Fruit fly (Drosophila melanogaster) whole organism, wandering third instar larva: ENCODE results near the gene CG14275.

ENCODE experiments used
- Abd-B ChIP-seq: fragments of >200 bp; optimal IDR thresholded peaks from 2 replicates; lab custom pipeline; 2017; ENCODE audit warnings: missing biosample characterization, missing genetic modification characterization
- CG32264 ChIP-seq: fragments of 200-800 bp; sonication (Bioruptor generic); optimal IDR thresholded peaks from 2 replicates; lab custom pipeline; 2016; ENCODE audit warnings: missing biosample characterization, missing genetic modification characterization
- CG9705 ChIP-seq: fragments of 200-800 bp; sonication (Bioruptor generic); optimal IDR thresholded peaks from 2 replicates; lab custom pipeline; 2018; ENCODE audit warnings: missing biosample characterization, mild to moderate bottlenecking, missing genetic modification characterization
- CrebA ChIP-seq: fragments of 200-800 bp; sonication (Bioruptor generic); optimal IDR thresholded peaks from 2 replicates; lab custom pipeline; 2016; ENCODE audit warnings: missing biosample characterization, mild to moderate bottlenecking, missing genetic modification characterization, borderline replicate concordance
- Dfd ChIP-seq: fragments of >200 bp; optimal IDR thresholded peaks from 2 replicates; lab custom pipeline; 2017; ENCODE audit warnings: missing biosample characterization, missing genetic modification characterization
- Dif ChIP-seq: fragments of 200-275, 200-300 bp; sonication (Bioruptor generic); optimal IDR thresholded peaks from 2 replicates; lab custom pipeline; 2018; ENCODE audit warnings: missing biosample characterization, missing genetic modification characterization; ENCODE audit not compliant: partially characterized antibody
- GATAd ChIP-seq: sonication (Bioruptor generic); optimal IDR thresholded peaks from 2 replicates; lab custom pipeline; 2016; ENCODE audit warnings: missing biosample characterization, missing genetic modification characterization
- HLH106 ChIP-seq: fragments of 200-800 bp; optimal IDR thresholded peaks from 3 replicates; lab custom pipeline; 2019; ENCODE audit warnings: missing biosample characterization, mild to moderate bottlenecking, missing genetic modification characterization, moderate library complexity
- Hnf4 ChIP-seq: fragments of 200-800 bp; sonication (Bioruptor generic); optimal IDR thresholded peaks from 2 replicates; lab custom pipeline; 2016; ENCODE audit warnings: missing biosample characterization, mild to moderate bottlenecking, missing genetic modification characterization
- Hr78 ChIP-seq: fragments of >200 bp; optimal IDR thresholded peaks from 2 replicates; lab custom pipeline; 2017; ENCODE audit warnings: missing biosample characterization, missing genetic modification characterization
- Hr83 ChIP-seq: fragments of 200-300 bp; sonication (Bioruptor generic); optimal IDR thresholded peaks from 2 replicates; lab custom pipeline; 2016; ENCODE audit warnings: missing biosample characterization, mild to moderate bottlenecking, missing genetic modification characterization, moderate library complexity; ENCODE audit not compliant: poor library complexity, severe bottlenecking
- Jra ChIP-seq: sonication (Bioruptor generic); optimal IDR thresholded peaks from 2 replicates; lab custom pipeline; 2016; ENCODE audit warnings: missing biosample characterization, missing genetic modification characterization
- Mio ChIP-seq: sonication (Bioruptor generic); optimal IDR thresholded peaks from 2 replicates; lab custom pipeline; 2016; ENCODE audit warnings: missing biosample characterization, missing genetic modification characterization
- Myc ChIP-seq: fragments of >200 bp; optimal IDR thresholded peaks from 2 replicates; lab custom pipeline; 2017
- N ChIP-seq: fragments of >200 bp; optimal IDR thresholded peaks from 2 replicates; lab custom pipeline; 2018; ENCODE audit warnings: missing biosample characterization, missing external identifiers, missing genetic modification characterization
- OdsH ChIP-seq: fragments of 200-800 bp; sonication (Bioruptor generic); optimal IDR thresholded peaks from 2 replicates; lab custom pipeline; 2016; ENCODE audit warnings: missing biosample characterization, mild to moderate bottlenecking, missing genetic modification characterization
- Rel ChIP-seq, 2 experiments: fragments of 200-800 bp; sonication (Bioruptor generic) in 1 of 2; optimal IDR thresholded peaks; 2 replicates in 1 of 2; 3 replicates in 1 of 2; lab custom pipeline; 2016 to 2019; ENCODE audit warnings: mild to moderate bottlenecking in 2 of 2, missing biosample characterization in 2 of 2, missing genetic modification characterization in 2 of 2, moderate library complexity in 1 of 2
- Sp1 ChIP-seq: fragments of 200-800 bp; sonication (Bioruptor generic); optimal IDR thresholded peaks from 3 replicates; lab custom pipeline; 2019; ENCODE audit warnings: missing biosample characterization, mild to moderate bottlenecking, missing genetic modification characterization, moderate library complexity
- Vsx2 ChIP-seq: fragments of 200-300, 225-300 bp; sonication (Bioruptor generic); optimal IDR thresholded peaks from 2 replicates; lab custom pipeline; 2018; ENCODE audit warnings: missing biosample characterization, missing genetic modification characterization; ENCODE audit not compliant: partially characterized antibody
- br ChIP-seq: fragments of 200-800 bp; sonication (Bioruptor generic); optimal IDR thresholded peaks from 2 replicates; lab custom pipeline; 2016; ENCODE audit warnings: missing biosample characterization, missing genetic modification characterization
- brk ChIP-seq: fragments of 200-800 bp; sonication (Bioruptor generic); optimal IDR thresholded peaks from 2 replicates; lab custom pipeline; 2016; ENCODE audit warnings: missing biosample characterization, mild to moderate bottlenecking, missing genetic modification characterization
- dl ChIP-seq, 2 experiments: fragments of 175-275, 200-275 bp in 1 of 2; fragments of 200-275 bp in 1 of 2; sonication (Bioruptor generic); optimal IDR thresholded peaks; lab custom pipeline; 2018; ENCODE audit warnings: mild to moderate bottlenecking in 2 of 2, missing biosample characterization in 2 of 2, missing genetic modification characterization in 2 of 2, moderate library complexity in 2 of 2; ENCODE audit not compliant: partially characterized antibody in 2 of 2, insufficient read depth in 1 of 2
- dmrt93B ChIP-seq: fragments of 200-800 bp; sonication (Bioruptor generic); optimal IDR thresholded peaks from 2 replicates; lab custom pipeline; 2018; ENCODE audit warnings: missing biosample characterization, mild to moderate bottlenecking, missing genetic modification characterization
- dsf ChIP-seq: sonication (Bioruptor generic); optimal IDR thresholded peaks from 2 replicates; lab custom pipeline; 2016; ENCODE audit warnings: missing biosample characterization, missing genetic modification characterization, borderline replicate concordance
- ey ChIP-seq: fragments of 200-800 bp; sonication (Bioruptor generic); optimal IDR thresholded peaks from 2 replicates; lab custom pipeline; 2016; ENCODE audit warnings: missing biosample characterization, missing genetic modification characterization
- foxo ChIP-seq, 2 experiments: fragments of 200-800 bp; sonication (Bioruptor generic); optimal IDR thresholded peaks; 2 replicates in 1 of 2; 3 replicates in 1 of 2; lab custom pipeline; 2016 to 2017; ENCODE audit warnings: missing biosample characterization in 2 of 2, missing genetic modification characterization in 2 of 2
- fru ChIP-seq: fragments of 200-800 bp; sonication (Bioruptor generic); optimal IDR thresholded peaks from 3 replicates; lab custom pipeline; 2016; ENCODE audit warnings: missing biosample characterization, mild to moderate bottlenecking, missing genetic modification characterization
- h ChIP-seq: fragments of 200-800 bp; sonication (Bioruptor generic); optimal IDR thresholded peaks from 3 replicates; lab custom pipeline; 2016; ENCODE audit warnings: missing biosample characterization, mild to moderate bottlenecking, missing genetic modification characterization
- jim ChIP-seq: fragments of 175-275, 200-325 bp; sonication (Bioruptor generic); optimal IDR thresholded peaks from 2 replicates; lab custom pipeline; 2016; ENCODE audit warnings: missing biosample characterization, mild to moderate bottlenecking, missing genetic modification characterization
- lola ChIP-seq: fragments of >200 bp; optimal IDR thresholded peaks from 2 replicates; lab custom pipeline; 2017; ENCODE audit warnings: missing biosample characterization, missing genetic modification characterization
- pan ChIP-seq: fragments of >200 bp; optimal IDR thresholded peaks from 2 replicates; lab custom pipeline; 2017
- psq ChIP-seq: fragments of 200-800 bp; sonication (Bioruptor generic); optimal IDR thresholded peaks from 3 replicates; lab custom pipeline; 2017; ENCODE audit warnings: missing biosample characterization, mild to moderate bottlenecking, missing genetic modification characterization, moderate library complexity
- rgr ChIP-seq: fragments of 200-800 bp; sonication (Bioruptor generic); optimal IDR thresholded peaks from 3 replicates; lab custom pipeline; 2016; ENCODE audit warnings: missing biosample characterization, mild to moderate bottlenecking, missing genetic modification characterization
- sage ChIP-seq: fragments of 200-800 bp; sonication (Bioruptor generic); optimal IDR thresholded peaks from 2 replicates; lab custom pipeline; 2016; ENCODE audit warnings: missing biosample characterization, mild to moderate bottlenecking, missing genetic modification characterization
- sv ChIP-seq: fragments of 200-800 bp; sonication (Bioruptor generic); optimal IDR thresholded peaks from 3 replicates; lab custom pipeline; 2016; ENCODE audit warnings: missing biosample characterization, missing genetic modification characterization
- tai ChIP-seq: sonication (Bioruptor generic); optimal IDR thresholded peaks from 2 replicates; lab custom pipeline; 2016; ENCODE audit warnings: missing biosample characterization, missing genetic modification characterization
- usp ChIP-seq: fragments of >200 bp; optimal IDR thresholded peaks from 2 replicates; lab custom pipeline; 2017; ENCODE audit warnings: missing biosample characterization, missing genetic modification characterization
- woc ChIP-seq: sonication (Bioruptor generic); optimal IDR thresholded peaks from 2 replicates; lab custom pipeline; 2016; ENCODE audit warnings: missing biosample characterization, mild to moderate bottlenecking, missing genetic modification characterization

CG14275 gene

DNA sequence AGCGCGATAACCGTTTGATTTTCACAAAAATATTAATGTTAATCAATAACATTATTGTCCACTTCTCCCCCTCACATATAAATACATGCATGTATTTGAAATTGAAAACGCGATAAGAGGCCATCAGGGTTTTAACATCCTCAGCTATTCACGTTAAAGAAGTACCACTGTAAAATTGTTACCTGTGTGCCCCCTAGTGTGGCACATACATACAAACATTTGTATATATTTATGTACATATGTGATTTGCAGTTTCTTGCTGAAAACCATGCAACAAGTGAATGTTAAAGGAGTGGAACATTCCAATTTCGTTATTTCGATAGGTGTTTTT, 35.7 kb downstream of the CG14275 start:
- TF ChIP-seq OdsH (GFP tag; lab: Kevin White, UChicago) (no peak), N (no peak)

dm6 chr2L:8364006-8364956, 37.0 kb downstream of the CG14275 start, which contains the start of the genes RpS13 and CSN8:
Gene RpS13, minus strand, starts transcription at chr2L:8364662.
Gene CSN8, plus strand, starts transcription at chr2L:8364855.
- no peak for TF ChIP-seq N
- TF ChIP-seq usp: no peak
- TF ChIP-seq CG9705: peak; percentile 9
- TF ChIP-seq lola: no peak
- peak; percentile 58 for TF ChIP-seq h (GFP tag; lab: Kevin White, UChicago)
- TF ChIP-seq woc (GFP tag; lab: Kevin White, UChicago): peak; percentile 7
- no peak for TF ChIP-seq HLH106 (tag; lab: Kevin White, UChicago)
- no peak for TF ChIP-seq Dif
- no peak for TF ChIP-seq Mio (GFP tag; lab: Kevin White, UChicago)
- no peak for TF ChIP-seq CrebA (GFP tag; lab: Kevin White, UChicago)
- no peak for TF ChIP-seq CG32264 (GFP tag; lab: Kevin White, UChicago)
- TF ChIP-seq Hnf4 (GFP tag; lab: Kevin White, UChicago): peak; percentile 32
- no peak for TF ChIP-seq Hr78 (GFP tag; lab: Kevin White, UChicago)
- TF ChIP-seq pan (lab: Kevin White, UChicago): no peak
- no peak for TF ChIP-seq Jra (GFP tag; lab: Kevin White, UChicago)
- TF ChIP-seq br (GFP tag; lab: Kevin White, UChicago): no peak
- no peak for TF ChIP-seq psq (GFP tag; lab: Kevin White, UChicago)
- no peak for TF ChIP-seq dsf (GFP tag; lab: Kevin White, UChicago)
- peak; percentile 48 for TF ChIP-seq tai (GFP tag; lab: Kevin White, UChicago)
- no peak for TF ChIP-seq Rel (GFP tag; optimal IDR thresholded peaks at IDR 0.05; lab: Kevin White, UChicago)
- TF ChIP-seq Rel (tag; optimal IDR thresholded peaks at IDR 0.05; lab: Kevin White, UChicago): peak; percentile 3
- peak; percentile 20 for TF ChIP-seq fru
- no peak for TF ChIP-seq Dfd
- TF ChIP-seq foxo (GFP tag; optimal IDR thresholded peaks at IDR 0.05; lab: Kevin White, UChicago): no peak
- peak; percentile 36 for TF ChIP-seq rgr (GFP tag; lab: Kevin White, UChicago)
- no peak for TF ChIP-seq dmrt93B
- TF ChIP-seq OdsH (GFP tag; lab: Kevin White, UChicago): no peak
- peak; percentile 38 for TF ChIP-seq brk
- peak; percentile 58 for TF ChIP-seq Sp1 (GFP tag; lab: Kevin White, UChicago)
- TF ChIP-seq sv (GFP tag; lab: Kevin White, UChicago): no peak
- TF ChIP-seq Abd-B (GFP tag; lab: Kevin White, UChicago): no peak
- TF ChIP-seq jim: no peak
- no peak for TF ChIP-seq GATAd (GFP tag; lab: Kevin White, UChicago)
- no peak for TF ChIP-seq Vsx2 (GFP tag; lab: Kevin White, UChicago)
- TF ChIP-seq ey: no peak
- TF ChIP-seq Hr83 (GFP tag; lab: Kevin White, UChicago): no peak
- TF ChIP-seq Myc: peak; percentile 62
- no peak for TF ChIP-seq sage
- TF ChIP-seq dl (GFP tag; optimal IDR thresholded peaks at IDR 0.05; lab: Kevin White, UChicago; ENCODE audit: insufficient read depth in 1 of 2, partially characterized antibody in 2 of 2): no peak
